Worm (Caenorhabditis elegans) whole organism, L3 larva: ENCODE data around the gene enu-3.1.

Source experiments
- R02D3.7 ChIP-seq: fragments of 150-350 bp; optimal IDR thresholded peaks from 2 replicates; lab custom pipeline; 2014; ENCODE audit warnings: missing biosample characterization, missing genetic modification characterization
- ZK546.5 ChIP-seq: sonication (generic microtip); optimal IDR thresholded peaks from 2 replicates; lab custom pipeline; 2017; ENCODE audit warnings: missing biosample characterization, missing genetic modification characterization
- aly-2 ChIP-seq: fragments of 150-350 bp; optimal IDR thresholded peaks from 2 replicates; lab custom pipeline; 2014; ENCODE audit warnings: missing biosample characterization, missing genetic modification characterization
- ama-1 ChIP-seq: fragments of 150-350 bp; optimal IDR thresholded peaks from 2 replicates; lab custom pipeline; 2018
- ceh-16 ChIP-seq: sonication (generic microtip); optimal IDR thresholded peaks from 2 replicates; lab custom pipeline; 2017; ENCODE audit warnings: missing biosample characterization, missing genetic modification characterization
- ceh-28 ChIP-seq: fragments of 150-350 bp; optimal IDR thresholded peaks from 2 replicates; lab custom pipeline; 2014; ENCODE audit warnings: missing biosample characterization, missing genetic modification reagents, missing genetic modification characterization
- ceh-82 ChIP-seq: fragments of 150-350 bp; optimal IDR thresholded peaks from 2 replicates; lab custom pipeline; 2014; ENCODE audit warnings: missing biosample characterization, missing genetic modification characterization
- ceh-9 ChIP-seq: sonication (generic microtip); optimal IDR thresholded peaks from 2 replicates; lab custom pipeline; 2018; ENCODE audit warnings: missing biosample characterization, missing genetic modification characterization
- daf-12 ChIP-seq: fragments of 150-350 bp; optimal IDR thresholded peaks from 2 replicates; lab custom pipeline; 2014; ENCODE audit warnings: missing biosample characterization, missing genetic modification reagents, missing genetic modification characterization
- egl-27 ChIP-seq: sonication (generic microtip); optimal IDR thresholded peaks from 4 replicates; lab custom pipeline; 2017; ENCODE audit warnings: missing biosample characterization, missing genetic modification reagents, missing genetic modification characterization
- egl-5 ChIP-seq: fragments of 150-350 bp; optimal IDR thresholded peaks from 2 replicates; lab custom pipeline; 2017; ENCODE audit warnings: missing biosample characterization, missing genetic modification reagents, missing genetic modification characterization, inconsistent platforms
- elt-1 ChIP-seq: fragments of 150-350 bp; optimal IDR thresholded peaks from 2 replicates; lab custom pipeline; 2014; ENCODE audit warnings: missing biosample characterization, missing genetic modification characterization
- elt-2 ChIP-seq: sonication (generic microtip); optimal IDR thresholded peaks from 2 replicates; lab custom pipeline; 2016; ENCODE audit warnings: missing genetic modification reagents, mild to moderate bottlenecking, missing genetic modification characterization, missing compliant biosample characterization
- elt-3 ChIP-seq, 3 experiments: fragments of 150-350 bp in 1 of 3; sonication (generic microtip) in 2 of 3; optimal IDR thresholded peaks; 2 replicates in 2 of 3; 4 replicates in 1 of 3; lab custom pipeline; 2014 to 2017; ENCODE audit warnings: missing biosample characterization in 3 of 3, missing genetic modification characterization in 3 of 3
- eor-1 ChIP-seq, 2 experiments: fragments of 150-350 bp; optimal IDR thresholded peaks; 2 replicates each; lab custom pipeline; 2014 to 2018; ENCODE audit warnings: missing biosample characterization in 2 of 2, missing genetic modification characterization in 2 of 2
- fkh-10 ChIP-seq: sonication (generic microtip); optimal IDR thresholded peaks from 2 replicates; lab custom pipeline; 2017; ENCODE audit warnings: missing biosample characterization, missing genetic modification reagents, missing genetic modification characterization
- fkh-2 ChIP-seq: fragments of 150-350 bp; optimal IDR thresholded peaks from 2 replicates; lab custom pipeline; 2014; ENCODE audit warnings: missing biosample characterization, missing genetic modification reagents, missing genetic modification characterization
- fos-1 ChIP-seq: fragments of 150-350 bp; optimal IDR thresholded peaks from 2 replicates; lab custom pipeline; 2014; ENCODE audit warnings: missing biosample characterization, missing genetic modification characterization
- hmg-11 ChIP-seq: sonication (generic microtip); optimal IDR thresholded peaks from 2 replicates; lab custom pipeline; 2016; ENCODE audit warnings: missing genetic modification characterization, missing compliant biosample characterization
- jun-1 ChIP-seq: fragments of 150-350 bp; optimal IDR thresholded peaks from 2 replicates; lab custom pipeline; 2014; ENCODE audit warnings: missing biosample characterization, missing genetic modification reagents, missing genetic modification characterization
- lin-15B ChIP-seq: fragments of 150-350 bp; optimal IDR thresholded peaks from 2 replicates; lab custom pipeline; 2014; ENCODE audit warnings: missing biosample characterization, missing genetic modification characterization
- lin-39 ChIP-seq: fragments of 150-350 bp; optimal IDR thresholded peaks from 2 replicates; lab custom pipeline; 2018; ENCODE audit warnings: missing biosample characterization, missing genetic modification reagents, missing genetic modification characterization
- lsy-12 ChIP-seq: sonication (generic microtip); optimal IDR thresholded peaks from 2 replicates; lab custom pipeline; 2016; ENCODE audit warnings: mild to moderate bottlenecking, missing genetic modification characterization, missing compliant biosample characterization
- mdl-1 ChIP-seq: fragments of 150-350 bp; optimal IDR thresholded peaks from 2 replicates; lab custom pipeline; 2014; ENCODE audit warnings: missing biosample characterization, missing genetic modification characterization
- mml-1 ChIP-seq: fragments of 150-350 bp; sonication (generic microtip); optimal IDR thresholded peaks from 3 replicates; lab custom pipeline; 2014; ENCODE audit warnings: missing biosample characterization, missing genetic modification characterization
- nfya-1 ChIP-seq: sonication (generic microtip); optimal IDR thresholded peaks from 2 replicates; lab custom pipeline; 2017; ENCODE audit warnings: missing genetic modification characterization, mild to moderate bottlenecking, missing compliant biosample characterization, antibody characterized with exemption, moderate library complexity; ENCODE audit not compliant: insufficient read depth
- nhr-11 ChIP-seq: fragments of 150-350 bp; optimal IDR thresholded peaks from 2 replicates; lab custom pipeline; 2014; ENCODE audit warnings: missing biosample characterization, missing genetic modification characterization
- nhr-12 ChIP-seq: fragments of 150-350 bp; optimal IDR thresholded peaks from 2 replicates; lab custom pipeline; 2014; ENCODE audit warnings: missing biosample characterization, missing genetic modification characterization
- nhr-23 ChIP-seq: fragments of 150-350 bp; optimal IDR thresholded peaks from 2 replicates; lab custom pipeline; 2014; ENCODE audit warnings: missing biosample characterization, missing genetic modification reagents, missing genetic modification characterization
- nhr-237 ChIP-seq: fragments of 150-350 bp; optimal IDR thresholded peaks from 2 replicates; lab custom pipeline; 2014; ENCODE audit warnings: missing biosample characterization, missing genetic modification characterization
- nhr-25 ChIP-seq: sonication (generic microtip); optimal IDR thresholded peaks from 2 replicates; lab custom pipeline; 2017; ENCODE audit warnings: missing biosample characterization, missing genetic modification characterization
- nhr-28 ChIP-seq: fragments of 150-350 bp; optimal IDR thresholded peaks from 2 replicates; lab custom pipeline; 2014; ENCODE audit warnings: missing biosample characterization, missing genetic modification characterization
- nhr-43 ChIP-seq: sonication (generic microtip); optimal IDR thresholded peaks from 2 replicates; lab custom pipeline; 2016; ENCODE audit warnings: mild to moderate bottlenecking, missing genetic modification characterization, missing compliant biosample characterization; ENCODE audit not compliant: poor library complexity, severe bottlenecking
- nhr-67 ChIP-seq: fragments of 150-350 bp; optimal IDR thresholded peaks from 2 replicates; lab custom pipeline; 2014; ENCODE audit warnings: missing biosample characterization, missing genetic modification characterization
- nhr-76 ChIP-seq: fragments of 150-350 bp; sonication (generic microtip); optimal IDR thresholded peaks from 5 replicates; lab custom pipeline; 2014; ENCODE audit warnings: missing biosample characterization, missing genetic modification characterization
- nhr-77 ChIP-seq: fragments of 150-350 bp; optimal IDR thresholded peaks from 2 replicates; lab custom pipeline; 2014; ENCODE audit warnings: missing biosample characterization, missing genetic modification characterization
- pha-4 ChIP-seq: fragments of 150-350 bp; optimal IDR thresholded peaks from 2 replicates; lab custom pipeline; 2014; ENCODE audit warnings: missing biosample characterization, missing genetic modification reagents, missing genetic modification characterization
- pqm-1 ChIP-seq: fragments of 150-350 bp; optimal IDR thresholded peaks from 2 replicates; lab custom pipeline; 2017; ENCODE audit warnings: missing biosample characterization, missing genetic modification characterization, inconsistent platforms
- sea-2 ChIP-seq: fragments of 150-350 bp; sonication (generic microtip); optimal IDR thresholded peaks from 4 replicates; lab custom pipeline; 2014; ENCODE audit warnings: missing biosample characterization, missing genetic modification reagents, missing genetic modification characterization
- skn-1 ChIP-seq: fragments of 150-350 bp; optimal IDR thresholded peaks from 2 replicates; lab custom pipeline; 2014; ENCODE audit warnings: missing biosample characterization, missing genetic modification characterization
- snpc-4 ChIP-seq: fragments of 150-350 bp; optimal IDR thresholded peaks from 2 replicates; lab custom pipeline; 2014; ENCODE audit warnings: missing biosample characterization, missing genetic modification characterization
- tbx-2 ChIP-seq: sonication (generic microtip); optimal IDR thresholded peaks from 2 replicates; lab custom pipeline; 2016; ENCODE audit warnings: mild to moderate bottlenecking, missing genetic modification characterization, missing compliant biosample characterization
- unc-39 ChIP-seq: sonication (generic microtip); optimal IDR thresholded peaks from 4 replicates; lab custom pipeline; 2017; ENCODE audit warnings: missing biosample characterization, missing genetic modification characterization
- unc-62 ChIP-seq: fragments of 150-350 bp; sonication (generic microtip); optimal IDR thresholded peaks from 4 replicates; lab custom pipeline; 2014; ENCODE audit warnings: missing biosample characterization, missing genetic modification reagents, missing genetic modification characterization
- zag-1 ChIP-seq: fragments of 150-350 bp; optimal IDR thresholded peaks from 2 replicates; lab custom pipeline; 2014; ENCODE audit warnings: missing biosample characterization, missing genetic modification characterization
- ztf-11 ChIP-seq: fragments of 150-350 bp; optimal IDR thresholded peaks from 2 replicates; lab custom pipeline; 2014; ENCODE audit warnings: missing biosample characterization, missing genetic modification characterization
- ztf-4 ChIP-seq: fragments of 150-350 bp; optimal IDR thresholded peaks from 2 replicates; lab custom pipeline; 2014; ENCODE audit warnings: missing biosample characterization, missing genetic modification characterization

The enu-3.1 gene

ce11 chrIII:10407198-10407663 is 28.8 kb upstream of the enu-3.1 start, which contains the start of gene hat-1:
hat-1 (minus strand) TSS chrIII:10407248.
- TF ChIP-seq nhr-237 (tag; lab: Kevin White, UChicago) (no peak), mml-1 (no peak), mdl-1 (tag; lab: Kevin White, UChicago) (peak; percentile 46), nfya-1 (tag; lab: Kevin White, UChicago) (peak; percentile 97), unc-39 (no peak), pqm-1 (tag; lab: Kevin White, UChicago) (peak; percentile 72), ztf-4 (tag; lab: Kevin White, UChicago) (peak; percentile 54), pha-4 (tag; lab: Kevin White, UChicago) (peak; percentile 96), lin-39 (tag; lab: Kevin White, UChicago) (peak; percentile 90), hmg-11 (tag; lab: Kevin White, UChicago) (peak; percentile 90), nhr-11 (tag; lab: Kevin White, UChicago) (peak; percentile 71), lsy-12 (tag; lab: Kevin White, UChicago) (peak; percentile 93), ceh-16 (tag; lab: Kevin White, UChicago) (no peak), eor-1 (tag; optimal IDR thresholded peaks at IDR 0.05; lab: Kevin White, UChicago) (no peak), fkh-2 (tag; lab: Kevin White, UChicago) (no peak), lin-15B (peak; percentile 98), ceh-82 (tag; lab: Kevin White, UChicago) (peak; percentile 49), skn-1 (tag; lab: Kevin White, UChicago) (peak; percentile 89), nhr-76 (tag; lab: Kevin White, UChicago) (no peak), egl-5 (tag; lab: Kevin White, UChicago) (peak; percentile 83), ama-1 (peak; percentile 83), nhr-77 (tag; lab: Kevin White, UChicago) (peak; percentile 65), R02D3.7 (tag; lab: Kevin White, UChicago) (peak; percentile 100), zag-1 (tag; lab: Kevin White, UChicago) (peak; percentile 55), sea-2 (GFP tag; lab: Kevin White, UChicago) (no peak), unc-62 (GFP tag; lab: Kevin White, UChicago) (peak; percentile 19), ztf-11 (tag; lab: Kevin White, UChicago) (no peak), fkh-10 (GFP tag; lab: Kevin White, UChicago) (peak; percentile 90), egl-27 (tag; lab: Kevin White, UChicago) (peak; percentile 68), nhr-12 (tag; lab: Kevin White, UChicago) (no peak), elt-3 (tag; optimal IDR thresholded peaks at IDR 0.05; lab: Kevin White, UChicago) (no peak), nhr-67 (no peak), elt-2 (tag; lab: Kevin White, UChicago) (peak; percentile 74), snpc-4 (peak; percentile 80), nhr-28 (no peak), daf-12 (tag; lab: Kevin White, UChicago) (peak; percentile 56), tbx-2 (tag; lab: Kevin White, UChicago) (peak; percentile 92), ceh-9 (tag; lab: Kevin White, UChicago) (no peak), jun-1 (tag; lab: Kevin White, UChicago) (peak; percentile 92), ZK546.5 (peak; percentile 35), ceh-28 (tag; lab: Kevin White, UChicago) (peak; percentile 92), elt-1 (tag; lab: Kevin White, UChicago) (peak; percentile 42), nhr-25 (tag; lab: Kevin White, UChicago) (peak; percentile 91), nhr-23 (tag; lab: Kevin White, UChicago) (peak; percentile 97), aly-2 (tag; lab: Kevin White, UChicago) (no peak), nhr-43 (tag; lab: Kevin White, UChicago) (peak; percentile 97), fos-1 (peak; percentile 39)
